Worm (Caenorhabditis elegans): ENCODE results near the gene dhhc-14.
A peak's percentile ranks its signal among the peaks of the same experiment; 100 is the strongest.
"Not testable (repeated sequence)": the region's sequence is repeated elsewhere in the genome, so short reads cannot be mapped to it uniquely, and the experiment has no call there.

The dhhc-14 gene

DNA sequence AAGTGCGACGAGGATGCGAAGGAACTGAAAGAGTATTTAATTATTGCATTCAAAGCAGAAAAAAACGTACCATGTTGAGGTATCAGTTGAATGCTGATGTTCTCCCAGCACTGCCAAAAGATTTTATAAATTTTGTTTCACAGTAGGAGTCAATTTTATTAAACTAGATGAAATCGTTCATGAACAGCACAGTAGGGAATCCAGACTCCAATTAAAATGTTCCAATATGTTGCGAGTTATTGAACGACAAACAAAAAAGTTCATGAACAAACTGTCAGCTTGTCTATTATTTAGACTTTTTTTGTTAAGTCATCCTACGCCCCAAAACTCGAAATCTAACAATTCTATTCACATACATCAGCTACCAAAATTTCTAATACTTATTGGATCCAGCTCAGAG is 17.1 kb upstream of the dhhc-14 start, which contains the start of gene nspc-1:
Gene nspc-1, minus strand, starts transcription at position 101 of the 400 bp plus-strand sequence.
- TF ChIP-seq tlp-1, blmp-1, sptf-1 (tag; optimal IDR thresholded peaks at IDR 0.05): not testable (repeated sequence)

DNA sequence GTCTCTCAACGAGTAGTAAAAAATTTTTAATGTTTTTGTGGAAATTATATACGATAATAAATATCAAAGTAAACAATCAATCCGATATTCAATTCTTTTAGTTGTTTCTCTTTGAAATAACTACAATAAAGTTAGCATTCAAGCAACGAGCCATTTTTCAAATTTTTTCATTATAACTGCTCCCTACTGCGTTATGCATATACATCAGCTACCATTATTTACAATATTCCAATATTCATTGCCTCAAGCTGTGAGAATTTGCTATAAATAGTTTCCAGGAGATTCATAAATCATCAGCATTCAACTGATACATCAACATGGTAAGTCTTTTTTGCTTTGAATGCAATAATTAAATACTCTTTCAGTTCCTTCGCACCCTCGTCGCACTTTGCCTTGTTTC is 15.3 kb upstream of the dhhc-14 start, which contains the start of gene nspc-3:
Gene nspc-3, plus strand, starts transcription at position 301 of the 400 bp plus-strand sequence.
- no peak for TF ChIP-seq lin-13 (GFP tag; optimal IDR thresholded peaks at IDR 0.05)
- TF ChIP-seq mab-9 (GFP tag; IDR thresholded peaks at IDR 0.05): no peak
- no peak for TF ChIP-seq pqm-1 (tag; optimal IDR thresholded peaks at IDR 0.05)
- no peak for TF ChIP-seq grh-1 (GFP tag; IDR thresholded peaks at IDR 0.05)
- no peak for TF ChIP-seq xbp-1 (tag; optimal IDR thresholded peaks at IDR 0.05)
- TF ChIP-seq C16A3.4 (tag; optimal IDR thresholded peaks at IDR 0.05): no peak
- no peak for TF ChIP-seq nhr-237 (tag; optimal IDR thresholded peaks at IDR 0.05)
- no peak for TF ChIP-seq irx-1 (tag; optimal IDR thresholded peaks at IDR 0.05)
- TF ChIP-seq sup-37 (GFP tag; optimal IDR thresholded peaks at IDR 0.05): no peak
- no peak for TF ChIP-seq tbx-2 (tag; optimal IDR thresholded peaks at IDR 0.05)
- no peak for TF ChIP-seq zag-1 (tag; optimal IDR thresholded peaks at IDR 0.05)
- TF ChIP-seq sptf-1 (tag; optimal IDR thresholded peaks at IDR 0.05): no peak
- no peak for TF ChIP-seq C34B4.2 (tag; optimal IDR thresholded peaks at IDR 0.05)
- TF ChIP-seq fkh-8 (tag; optimal IDR thresholded peaks at IDR 0.05): no peak

ce11 chrX:8538262-8538776 is 13.8 kb upstream of the dhhc-14 start, which contains the start of the genes nspc-4 and nspc-5:
nspc-4 (minus strand) TSS chrX:8538362.
nspc-5 (plus strand) TSS chrX:8538726.
- TF ChIP-seq nhr-12 (tag; optimal IDR thresholded peaks at IDR 0.05); alr-1 (tag; optimal IDR thresholded peaks at IDR 0.05; ENCODE audit: borderline replicate concordance); nhr-19 (GFP tag; conservative IDR thresholded peaks at IDR 0.05): not testable (repeated sequence)

- not testable (repeated sequence) for TF ChIP-seq isw-1 (GFP tag; IDR thresholded peaks at IDR 0.05); sup-37 (GFP tag; optimal IDR thresholded peaks at IDR 0.05); nhr-28 (tag; optimal IDR thresholded peaks at IDR 0.05)
These were observed 10.5 kb upstream of the dhhc-14 start, which contains the start of gene nspc-7 for ce11 chrX:8541562-8541961. nspc-7 (plus strand) TSS chrX:8541862.

ce11 chrX:8545971-8546442 is 6.1 kb upstream of the dhhc-14 start, which contains the start of gene sdha-1:
sdha-1 (minus strand) TSS chrX:8546021.
- TF ChIP-seq tlp-1 (tag; optimal IDR thresholded peaks at IDR 0.05) (no peak), nhr-11 (tag; optimal IDR thresholded peaks at IDR 0.05) (no peak), nhr-76 (tag; optimal IDR thresholded peaks at IDR 0.05) (no peak), irx-1 (tag; optimal IDR thresholded peaks at IDR 0.05) (peak; percentile 71), nhr-84 (tag; optimal IDR thresholded peaks at IDR 0.05) (no peak), efl-1 (optimal IDR thresholded peaks at IDR 0.05) (peak; percentile 70 to 72), efl-1 (GFP tag; optimal IDR thresholded peaks at IDR 0.05 in 1 of 2) (peak; percentile 69 to 96), lsy-2 (tag; optimal IDR thresholded peaks at IDR 0.05) (peak; percentile 86 to 88), sup-37 (GFP tag; optimal IDR thresholded peaks at IDR 0.05) (no peak), blmp-1 (tag; optimal IDR thresholded peaks at IDR 0.05) (peak; percentile 89), C34B4.2 (tag; optimal IDR thresholded peaks at IDR 0.05) (no peak), nhr-12 (tag; optimal IDR thresholded peaks at IDR 0.05) (no peak), mdl-1 (tag; optimal IDR thresholded peaks at IDR 0.05) (peak in 1 of 2 experiments; percentile 94), Y116A8C.19 (tag; optimal IDR thresholded peaks at IDR 0.05; ENCODE audit: borderline replicate concordance) (no peak), nhr-90 (tag; optimal IDR thresholded peaks at IDR 0.05; ENCODE audit: poor library complexity) (peak; percentile 90), ceh-8 (GFP tag; optimal IDR thresholded peaks at IDR 0.05) (no peak), C16A3.4 (tag; optimal IDR thresholded peaks at IDR 0.05) (peak; percentile 93), egl-13 (tag; optimal IDR thresholded peaks at IDR 0.05) (peak; percentile 74), aha-1 (tag; optimal IDR thresholded peaks at IDR 0.05) (peak; percentile 88), nhr-20 (tag; optimal IDR thresholded peaks at IDR 0.05) (peak; percentile 94), jun-1 (tag; optimal IDR thresholded peaks at IDR 0.05) (peak; percentile 84), pax-3 (tag; optimal IDR thresholded peaks at IDR 0.05) (peak; percentile 61), sox-4 (tag; optimal IDR thresholded peaks at IDR 0.05) (no peak), zip-4 (GFP tag; optimal IDR thresholded peaks at IDR 0.05) (peak; percentile 53), alr-1 (tag; optimal IDR thresholded peaks at IDR 0.05; ENCODE audit: borderline replicate concordance) (no peak), skn-1 (tag; optimal IDR thresholded peaks at IDR 0.05) (peak; percentile 79), lin-13 (GFP tag; optimal IDR thresholded peaks at IDR 0.05) (peak; percentile 70), xbp-1 (tag; optimal IDR thresholded peaks at IDR 0.05) (peak; percentile 91), fos-1 (tag; optimal IDR thresholded peaks at IDR 0.05) (peak; percentile 65), tbx-2 (tag; optimal IDR thresholded peaks at IDR 0.05) (peak; percentile 89), lir-3 (tag; optimal IDR thresholded peaks at IDR 0.05; ENCODE audit: poor library complexity) (peak; percentile 62), ceh-63 (GFP tag; optimal IDR thresholded peaks at IDR 0.05) (no peak)
